Worm (Caenorhabditis elegans) whole organism, late embryonic: Measurements from ENCODE around the gene vars-1.

Experiments used
- K02D7.2 ChIP-seq: sonication (generic microtip); optimal IDR thresholded peaks from 2 replicates; lab custom pipeline; 2017; ENCODE audit warnings: mild to moderate bottlenecking, missing genetic modification characterization, missing compliant biosample characterization
- ahr-1 ChIP-seq: sonication (generic microtip); optimal IDR thresholded peaks from 2 replicates; lab custom pipeline; 2016; ENCODE audit warnings: missing genetic modification characterization, missing compliant biosample characterization
- ama-1 ChIP-seq: fragments of 150-350 bp; optimal IDR thresholded peaks from 2 replicates; lab custom pipeline; 2014
- ceh-18 ChIP-seq: sonication (generic microtip); optimal IDR thresholded peaks from 2 replicates; lab custom pipeline; 2016; ENCODE audit warnings: missing genetic modification characterization, missing compliant biosample characterization
- ceh-45 ChIP-seq: fragments of 200-800 bp; sonication (Bioruptor generic); IDR thresholded peaks from 2 replicates; pipeline ENCODE4 v1.3.6; 2022; ENCODE audit warnings: missing genetic modification reagents, missing genetic modification characterization, missing compliant biosample characterization
- ceh-6 ChIP-seq: fragments of 200-800 bp; sonication (Bioruptor generic); optimal IDR thresholded peaks from 2 replicates; lab custom pipeline; 2018; ENCODE audit warnings: mild to moderate bottlenecking, missing genetic modification characterization, missing compliant biosample characterization
- che-1 ChIP-seq: sonication (generic microtip); optimal IDR thresholded peaks from 2 replicates; lab custom pipeline; 2016; ENCODE audit warnings: mild to moderate bottlenecking, missing genetic modification characterization, missing compliant biosample characterization
- dmd-4 ChIP-seq: sonication (generic microtip); optimal IDR thresholded peaks from 2 replicates; lab custom pipeline; 2016; ENCODE audit warnings: borderline replicate concordance, missing genetic modification characterization, missing compliant biosample characterization
- eyg-1 ChIP-seq: sonication (generic microtip); optimal IDR thresholded peaks from 2 replicates; lab custom pipeline; 2016; ENCODE audit warnings: missing genotype, missing genetic modification characterization, missing compliant biosample characterization
- fkh-10 ChIP-seq: fragments of 150-350 bp; optimal IDR thresholded peaks from 2 replicates; lab custom pipeline; 2014; ENCODE audit warnings: missing biosample characterization, missing genetic modification reagents, missing genetic modification characterization
- fkh-6 ChIP-seq: sonication (generic microtip); optimal IDR thresholded peaks from 2 replicates; lab custom pipeline; 2016; ENCODE audit warnings: missing genetic modification characterization, missing compliant biosample characterization
- gmeb-2 ChIP-seq: sonication (generic microtip); optimal IDR thresholded peaks from 2 replicates; lab custom pipeline; 2016; ENCODE audit warnings: missing genetic modification characterization, inconsistent platforms, missing compliant biosample characterization
- hlh-13 ChIP-seq: fragments of 200-800 bp; sonication (Bioruptor generic); optimal IDR thresholded peaks from 2 replicates; lab custom pipeline; 2018; ENCODE audit warnings: mild to moderate bottlenecking, missing genetic modification characterization, missing compliant biosample characterization
- hlh-15 ChIP-seq: sonication (generic microtip); optimal IDR thresholded peaks from 2 replicates; lab custom pipeline; 2016; ENCODE audit warnings: missing genetic modification characterization, missing compliant biosample characterization
- hlh-30 ChIP-seq: sonication (generic microtip); optimal IDR thresholded peaks from 2 replicates; lab custom pipeline; 2017; ENCODE audit warnings: antibody characterized with exemption, missing genetic modification characterization, missing compliant biosample characterization; ENCODE audit not compliant: insufficient read depth
- hlh-6 ChIP-seq: sonication (generic microtip); optimal IDR thresholded peaks from 2 replicates; lab custom pipeline; 2016; ENCODE audit warnings: missing genotype, missing genetic modification characterization, missing compliant biosample characterization
- hlh-8 ChIP-seq: sonication (generic microtip); optimal IDR thresholded peaks from 2 replicates; lab custom pipeline; 2016; ENCODE audit warnings: missing genotype, missing genetic modification characterization, missing compliant biosample characterization
- lim-6 ChIP-seq: sonication (generic microtip); optimal IDR thresholded peaks from 2 replicates; lab custom pipeline; 2016; ENCODE audit warnings: missing genetic modification characterization, missing compliant biosample characterization
- lin-11 ChIP-seq: fragments of 200-800 bp; sonication (Bioruptor generic); optimal IDR thresholded peaks from 2 replicates; lab custom pipeline; 2018; ENCODE audit warnings: mild to moderate bottlenecking, missing genetic modification characterization, missing compliant biosample characterization
- madf-2 ChIP-seq: sonication (generic microtip); optimal IDR thresholded peaks from 2 replicates; lab custom pipeline; 2017; ENCODE audit warnings: missing genetic modification characterization, missing compliant biosample characterization
- nfya-1 ChIP-seq: sonication (generic microtip); optimal IDR thresholded peaks from 2 replicates; lab custom pipeline; 2017; ENCODE audit warnings: missing genetic modification characterization, mild to moderate bottlenecking, missing compliant biosample characterization, antibody characterized with exemption, moderate library complexity
- nhr-11 ChIP-seq: fragments of 150-350 bp; optimal IDR thresholded peaks from 2 replicates; lab custom pipeline; 2014; ENCODE audit warnings: missing biosample characterization, missing genetic modification characterization
- pat-9 ChIP-seq: fragments of 200-800 bp; sonication (Bioruptor generic); optimal IDR thresholded peaks from 2 replicates; lab custom pipeline; 2018; ENCODE audit warnings: mild to moderate bottlenecking, missing genetic modification characterization, moderate library complexity, missing compliant biosample characterization
- pha-2 ChIP-seq: sonication (generic microtip); optimal IDR thresholded peaks from 2 replicates; lab custom pipeline; 2017; ENCODE audit warnings: mild to moderate bottlenecking, missing genetic modification characterization, missing compliant biosample characterization
- pha-4 ChIP-seq: fragments of 150-350 bp; optimal IDR thresholded peaks from 2 replicates; lab custom pipeline; 2018; ENCODE audit warnings: missing biosample characterization, missing genetic modification reagents, missing genetic modification characterization
- pros-1 ChIP-seq: fragments of 150-350 bp; optimal IDR thresholded peaks from 2 replicates; lab custom pipeline; 2014; ENCODE audit warnings: missing biosample characterization, missing genetic modification reagents, missing genetic modification characterization
- sdc-2 ChIP-seq: sonication (generic microtip); optimal IDR thresholded peaks from 2 replicates; lab custom pipeline; 2016; ENCODE audit warnings: missing genotype, missing genetic modification characterization, missing compliant biosample characterization
- ttx-3 ChIP-seq: sonication (generic microtip); optimal IDR thresholded peaks from 2 replicates; lab custom pipeline; 2016; ENCODE audit warnings: missing genetic modification reagents, missing genetic modification characterization, missing compliant biosample characterization
- unc-3 ChIP-seq, 2 experiments: fragments of 200-800 bp in 1 of 2; sonication (Bioruptor generic) in 1 of 2; sonication (generic microtip) in 1 of 2; conservative IDR thresholded peaks in 1 of 2; optimal IDR thresholded peaks in 1 of 2; 2 replicates each; pipeline versions ENCODE4 v1.3.6 to Lab custom; 2016 to 2022; ENCODE audit warnings: missing compliant biosample characterization in 2 of 2, missing genetic modification characterization in 2 of 2, missing genetic modification reagents in 1 of 2
- unc-42 ChIP-seq: sonication (generic microtip); optimal IDR thresholded peaks from 2 replicates; lab custom pipeline; 2016; ENCODE audit warnings: missing genotype, missing genetic modification characterization, missing compliant biosample characterization
- zip-5 ChIP-seq: sonication (generic microtip); optimal IDR thresholded peaks from 2 replicates; lab custom pipeline; 2016; ENCODE audit warnings: missing genetic modification characterization, missing compliant biosample characterization
- ztf-16 ChIP-seq: sonication (generic microtip); optimal IDR thresholded peaks from 2 replicates; lab custom pipeline; 2017; ENCODE audit warnings: missing genetic modification characterization, missing compliant biosample characterization

vars-1 gene

DNA sequence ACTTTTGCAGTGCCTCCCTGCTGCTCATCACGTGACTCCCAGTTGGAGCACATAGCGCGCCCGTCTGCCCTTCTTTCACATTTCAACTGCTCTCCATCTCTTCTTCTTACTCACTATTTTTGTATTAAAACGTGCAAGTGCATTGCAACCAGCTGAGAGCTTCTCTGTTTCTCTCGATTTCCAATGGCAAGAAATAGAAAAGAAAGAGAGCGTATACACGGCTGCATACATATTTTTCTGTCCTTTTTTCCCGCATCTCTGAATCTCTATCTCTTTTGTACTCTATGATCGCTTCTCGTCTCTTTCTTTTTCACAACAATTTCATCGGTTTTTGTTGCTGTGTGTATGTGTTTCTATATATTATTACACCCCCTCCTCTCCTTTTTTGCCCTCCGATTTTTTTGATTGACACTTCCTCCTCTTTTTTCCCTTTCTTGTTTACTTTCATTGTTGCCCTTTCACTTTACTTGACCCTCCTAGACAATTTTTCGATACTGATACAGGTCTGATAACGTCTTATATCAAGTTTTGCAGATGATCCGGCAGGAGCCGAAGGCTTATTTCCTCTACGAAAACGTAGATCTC is 30.2 kb upstream of the vars-1 start, which contains the start of gene Y97E10AR.1 (continued):
- no peak for TF ChIP-seq dmd-4 (tag; lab: Kevin White, UChicago)
- no peak for TF ChIP-seq ceh-6
- no peak for TF ChIP-seq hlh-15 (tag; lab: Kevin White, UChicago)
- TF ChIP-seq eyg-1 (tag; lab: Kevin White, UChicago), result no peak
- no peak for TF ChIP-seq pha-2 (tag; lab: Kevin White, UChicago)
- no peak for TF ChIP-seq che-1
- TF ChIP-seq K02D7.2 (tag; lab: Kevin White, UChicago), result no peak
- no peak for TF ChIP-seq hlh-13 (GFP tag; lab: Kevin White, UChicago)
- TF ChIP-seq pat-9 (tag; lab: Kevin White, UChicago), result no peak
- TF ChIP-seq gmeb-2, result no peak
- no peak for TF ChIP-seq hlh-6 (tag; lab: Kevin White, UChicago)
- TF ChIP-seq madf-2, result peak; percentile 36
- TF ChIP-seq fkh-10 (GFP tag; lab: Kevin White, UChicago), result no peak
- peak; percentile 86 for TF ChIP-seq nfya-1 (tag; lab: Kevin White, UChicago)
- TF ChIP-seq ztf-16 (tag; lab: Kevin White, UChicago), result no peak
- no peak for TF ChIP-seq lin-11 (tag; lab: Kevin White, UChicago)
- TF ChIP-seq zip-5 (tag; lab: Kevin White, UChicago), result no peak
- TF ChIP-seq, all 69 proteins: peak for 31

DNA sequence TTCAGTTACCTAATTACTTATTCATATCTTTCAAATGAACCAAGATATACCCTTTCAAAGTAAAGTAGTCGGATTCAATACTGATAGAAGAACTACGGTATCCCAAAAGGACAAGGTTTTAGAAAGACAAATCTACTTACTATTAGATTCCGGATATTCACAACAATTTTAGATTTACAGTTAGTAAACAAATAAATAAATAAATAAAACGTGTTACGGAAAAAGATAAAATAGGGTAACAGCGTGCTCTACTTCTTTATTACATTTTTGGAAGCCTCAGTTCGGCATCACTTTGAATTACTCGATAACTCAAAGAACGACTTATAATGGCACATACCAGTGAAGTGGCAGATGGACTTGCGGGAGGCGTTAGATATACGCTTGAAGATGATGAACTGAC is 26.2 kb upstream of the vars-1 start, which contains the start of gene Y97E10AR.8:
TSS of gene Y97E10AR.8 (plus strand) at position 301 of the 400 bp plus-strand sequence.
- TF ChIP-seq ahr-1 (tag; lab: Kevin White, UChicago) (no peak), sdc-2 (tag; lab: Kevin White, UChicago) (no peak), lim-6 (tag; lab: Kevin White, UChicago) (no peak), unc-3 (GFP tag; conservative IDR thresholded peaks at IDR 0.05; lab: Robert Waterston, UW) (no peak), unc-3 (tag; optimal IDR thresholded peaks at IDR 0.05; lab: Kevin White, UChicago) (no peak), eyg-1 (tag; lab: Kevin White, UChicago) (no peak), K02D7.2 (tag; lab: Kevin White, UChicago) (no peak), dmd-4 (tag; lab: Kevin White, UChicago) (no peak), hlh-30 (tag; lab: Kevin White, UChicago) (no peak), hlh-13 (GFP tag; lab: Kevin White, UChicago) (no peak)

DNA sequence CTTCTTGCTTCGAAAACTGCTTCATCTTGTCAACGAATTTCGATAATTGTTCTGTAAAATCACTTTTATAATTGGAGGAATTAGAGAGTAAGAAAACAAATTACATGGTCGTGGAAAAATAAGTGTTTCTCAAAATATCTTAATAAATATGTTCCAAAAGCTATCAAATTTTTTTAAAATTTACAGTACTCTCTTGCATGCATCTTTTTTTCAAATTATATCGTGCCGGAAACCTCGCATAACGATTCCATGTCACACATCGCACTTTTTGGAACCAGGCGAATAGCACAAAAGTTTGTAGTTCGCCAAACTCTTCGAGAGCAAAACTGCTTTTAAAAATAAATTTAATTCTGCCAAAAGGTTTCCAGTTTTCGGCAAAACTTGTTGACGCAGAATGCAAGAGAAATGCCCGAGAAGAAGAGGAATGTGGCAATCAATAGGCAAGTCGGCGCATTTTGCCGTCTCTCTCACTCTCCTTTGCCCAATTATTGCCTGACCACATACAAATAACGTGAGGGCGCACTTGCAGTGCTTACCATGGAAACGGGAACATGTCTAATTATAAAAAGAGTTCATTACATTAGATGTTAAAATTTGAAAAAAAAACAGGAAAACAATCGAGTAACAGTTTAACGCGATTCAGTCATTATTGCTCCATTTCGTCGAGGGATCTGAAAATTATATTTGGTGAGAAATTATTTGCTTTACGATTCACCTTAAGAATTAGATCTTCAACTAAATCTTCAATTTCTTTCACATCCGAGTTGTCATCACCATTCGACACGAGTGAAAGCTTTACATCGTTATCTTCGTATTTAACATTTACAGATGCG is 23.5 kb upstream of the vars-1 start, which contains the start of gene Y97E10AR.3:
TSS of gene Y97E10AR.3 (minus strand) at position 51 of the 833 bp plus-strand sequence.
- TF ChIP-seq unc-42 (tag; lab: Kevin White, UChicago) (peak; percentile 21), ttx-3 (no peak)

DNA sequence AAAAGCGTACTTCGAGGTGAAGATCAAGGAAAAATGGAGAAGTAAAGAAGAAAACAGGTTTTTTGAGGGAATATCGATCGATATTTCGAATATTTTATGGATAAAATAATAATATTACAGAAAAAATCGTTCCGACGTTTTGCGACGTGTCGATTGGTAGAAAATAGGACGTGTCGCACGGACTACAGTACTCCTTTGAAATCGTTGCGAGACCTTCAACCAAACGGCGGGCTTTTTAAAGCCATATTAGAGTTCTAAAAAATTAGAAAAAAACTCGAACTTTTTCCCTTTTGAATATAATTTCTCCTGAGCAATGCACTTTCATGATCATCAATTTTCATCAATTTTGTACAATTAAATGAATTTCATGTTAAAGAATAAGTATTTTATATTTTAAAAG is 21.1 kb upstream of the vars-1 start, which contains the start of gene Y97E10AR.4:
TSS of gene Y97E10AR.4 (minus strand) at position 131 of the 400 bp plus-strand sequence.
- no peak for TF ChIP-seq ceh-45 (GFP tag; lab: Robert Waterston, UW)

DNA sequence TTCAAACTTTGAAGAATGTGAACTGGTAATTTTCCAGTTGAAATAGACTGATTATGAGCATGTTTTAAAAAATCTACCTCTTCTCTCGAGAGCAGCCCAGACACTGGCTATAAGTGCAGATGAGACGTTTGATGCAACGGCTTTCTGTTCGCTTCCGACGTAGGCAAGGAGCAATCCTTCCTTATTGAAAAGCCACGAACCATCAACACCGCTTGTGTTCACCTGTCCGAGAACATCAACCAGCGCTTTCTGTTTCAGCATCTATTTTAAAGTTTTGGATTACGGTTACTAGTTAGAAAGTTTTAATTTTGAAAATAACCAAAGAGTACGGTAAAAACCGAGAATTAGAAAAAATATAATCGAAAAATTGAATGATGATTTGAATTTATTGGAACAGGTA is 20.4 kb upstream of the vars-1 start, which contains the start of gene lmtr-2:
TSS of gene lmtr-2 (minus strand) at position 261 of the 400 bp plus-strand sequence.
- TF ChIP-seq ceh-18 (tag; lab: Kevin White, UChicago) (no peak), ama-1 (lab: Kevin White, UChicago) (peak; percentile 33)

DNA sequence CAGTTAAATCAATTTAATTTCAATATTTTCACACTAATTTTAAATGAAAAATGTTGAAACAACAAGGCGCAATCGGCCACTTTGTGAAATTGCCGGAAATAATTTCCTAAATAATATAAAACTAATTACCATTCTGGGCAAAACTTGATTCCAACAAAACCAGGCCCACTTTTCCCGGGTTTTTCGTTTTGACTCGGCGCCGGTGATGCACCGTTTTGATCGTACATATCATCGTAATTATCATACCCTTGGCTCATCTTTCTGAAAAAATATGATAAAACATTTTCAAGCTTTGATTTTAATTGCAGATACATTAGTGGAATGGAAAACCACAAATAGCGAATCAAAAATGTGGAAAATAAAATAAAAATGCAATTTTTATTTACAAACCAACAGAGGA is 19.2 kb upstream of the vars-1 start, which contains the start of gene rpb-9:
TSS of gene rpb-9 (minus strand) at position 314 of the 400 bp plus-strand sequence.
- TF ChIP-seq hlh-8 (tag; lab: Kevin White, UChicago) (no peak), ztf-16 (tag; lab: Kevin White, UChicago) (no peak), fkh-6 (tag; lab: Kevin White, UChicago) (no peak), ceh-6 (no peak), unc-42 (tag; lab: Kevin White, UChicago) (no peak), pros-1 (tag; lab: Kevin White, UChicago) (no peak), pha-4 (tag; lab: Kevin White, UChicago) (no peak), nhr-11 (tag; lab: Kevin White, UChicago) (no peak)
